Worm (Caenorhabditis elegans) whole organism, L2 larva: Measurements from ENCODE around the gene mdh-1.
A peak's percentile ranks its signal among the peaks of the same experiment; 100 is the strongest.

ENCODE experiments used
- F13H6.1 ChIP-seq: sonication (generic microtip); optimal IDR thresholded peaks from 2 replicates; lab custom pipeline; 2016; ENCODE audit warnings: missing genetic modification characterization, missing compliant biosample characterization
- R02D3.7 ChIP-seq: fragments of 150-350 bp; optimal IDR thresholded peaks from 2 replicates; lab custom pipeline; 2014; ENCODE audit warnings: missing biosample characterization, missing genetic modification characterization
- Y55F3AM.14 ChIP-seq: fragments of 200-800 bp; sonication (Bioruptor generic); optimal IDR thresholded peaks from 2 replicates; lab custom pipeline; 2018; ENCODE audit warnings: mild to moderate bottlenecking, missing genetic modification characterization, missing compliant biosample characterization
- alr-1 ChIP-seq: fragments of 150-350 bp; optimal IDR thresholded peaks from 2 replicates; lab custom pipeline; 2014; ENCODE audit warnings: missing biosample characterization, missing genetic modification characterization
- ama-1 ChIP-seq: fragments of 150-350 bp; optimal IDR thresholded peaks from 2 replicates; lab custom pipeline; 2018; ENCODE audit warnings: inconsistent platforms
- ceh-16 ChIP-seq: fragments of 150-350 bp; optimal IDR thresholded peaks from 2 replicates; lab custom pipeline; 2014; ENCODE audit warnings: missing biosample characterization, missing genetic modification characterization
- ceh-82 ChIP-seq: fragments of 150-350 bp; optimal IDR thresholded peaks from 2 replicates; lab custom pipeline; 2014; ENCODE audit warnings: missing biosample characterization, missing genetic modification characterization
- crh-2 ChIP-seq: sonication (generic microtip); optimal IDR thresholded peaks from 2 replicates; lab custom pipeline; 2017; ENCODE audit warnings: missing biosample characterization, missing genetic modification characterization
- dmd-4 ChIP-seq: sonication (generic microtip); optimal IDR thresholded peaks from 2 replicates; lab custom pipeline; 2017; ENCODE audit warnings: missing biosample characterization, missing genetic modification characterization
- egl-27 ChIP-seq: sonication (generic microtip); optimal IDR thresholded peaks from 3 replicates; lab custom pipeline; 2017; ENCODE audit warnings: missing biosample characterization, missing genetic modification reagents, missing genetic modification characterization
- elt-1 ChIP-seq: fragments of 150-350 bp; optimal IDR thresholded peaks from 2 replicates; lab custom pipeline; 2014; ENCODE audit warnings: missing biosample characterization, missing genetic modification characterization
- elt-3 ChIP-seq: sonication (generic microtip); optimal IDR thresholded peaks from 2 replicates; lab custom pipeline; 2017; ENCODE audit warnings: missing biosample characterization, missing genetic modification characterization
- fos-1 ChIP-seq: fragments of 150-350 bp; optimal IDR thresholded peaks from 2 replicates; lab custom pipeline; 2014; ENCODE audit warnings: missing biosample characterization, missing genetic modification characterization
- lin-13 ChIP-seq: fragments of 150-350 bp; optimal IDR thresholded peaks from 2 replicates; lab custom pipeline; 2014; ENCODE audit warnings: missing biosample characterization, missing genetic modification reagents, missing genetic modification characterization
- lsy-2 ChIP-seq, 2 experiments: fragments of 150-350 bp in 1 of 2; sonication (generic microtip) in 1 of 2; optimal IDR thresholded peaks; 2 replicates each; lab custom pipeline; 2014 to 2017; ENCODE audit warnings: missing biosample characterization in 2 of 2, missing genetic modification characterization in 2 of 2
- mbf-1 ChIP-seq: sonication (generic microtip); optimal IDR thresholded peaks from 2 replicates; lab custom pipeline; 2017; ENCODE audit warnings: missing biosample characterization, missing genetic modification characterization
- mdl-1 ChIP-seq, 2 experiments: fragments of 150-350 bp in 1 of 2; sonication (generic microtip) in 1 of 2; optimal IDR thresholded peaks; 2 replicates each; lab custom pipeline; 2017; ENCODE audit warnings: missing biosample characterization in 2 of 2, missing genetic modification characterization in 2 of 2
- nhr-10 ChIP-seq: sonication (generic microtip); optimal IDR thresholded peaks from 2 replicates; lab custom pipeline; 2017; ENCODE audit warnings: missing biosample characterization, missing genetic modification characterization
- nhr-21 ChIP-seq: fragments of 150-350 bp; optimal IDR thresholded peaks from 2 replicates; lab custom pipeline; 2014; ENCODE audit warnings: missing biosample characterization, missing genetic modification characterization
- nhr-25 ChIP-seq: fragments of 150-350 bp; sonication (generic microtip); optimal IDR thresholded peaks from 3 replicates; lab custom pipeline; 2014; ENCODE audit warnings: missing biosample characterization, missing genetic modification characterization
- nhr-6 ChIP-seq: fragments of 150-350 bp; optimal IDR thresholded peaks from 2 replicates; lab custom pipeline; 2014; ENCODE audit warnings: missing biosample characterization, missing genetic modification characterization
- nhr-77 ChIP-seq: fragments of 150-350 bp; optimal IDR thresholded peaks from 2 replicates; lab custom pipeline; 2014; ENCODE audit warnings: missing biosample characterization, missing genetic modification characterization
- sem-4 ChIP-seq: fragments of 150-350 bp; optimal IDR thresholded peaks from 2 replicates; lab custom pipeline; 2014; ENCODE audit warnings: missing biosample characterization, missing genetic modification reagents, missing genetic modification characterization
- sma-3 ChIP-seq: sonication (generic microtip); optimal IDR thresholded peaks from 2 replicates; lab custom pipeline; 2016; ENCODE audit warnings: missing genetic modification reagents, missing genetic modification characterization, missing compliant biosample characterization
- sma-9 ChIP-seq, 2 experiments: fragments of 150-350 bp in 1 of 2; sonication (generic microtip) in 1 of 2; optimal IDR thresholded peaks; 2 replicates each; lab custom pipeline; 2014 to 2016; ENCODE audit warnings: missing genetic modification characterization in 2 of 2, mild to moderate bottlenecking in 1 of 2, missing biosample characterization in 1 of 2, missing compliant biosample characterization in 1 of 2, missing genetic modification reagents in 1 of 2, moderate library complexity in 1 of 2
- unc-39 ChIP-seq: fragments of 150-350 bp; optimal IDR thresholded peaks from 2 replicates; lab custom pipeline; 2014; ENCODE audit warnings: missing biosample characterization, missing genetic modification characterization
- unc-55 ChIP-seq: fragments of 150-350 bp; sonication (generic microtip); optimal IDR thresholded peaks from 3 replicates; lab custom pipeline; 2014; ENCODE audit warnings: missing biosample characterization, missing genetic modification reagents, missing genetic modification characterization
- unc-62 ChIP-seq: fragments of 150-350 bp; optimal IDR thresholded peaks from 2 replicates; lab custom pipeline; 2014; ENCODE audit warnings: missing biosample characterization, missing genetic modification reagents, missing genetic modification characterization
- zag-1 ChIP-seq: fragments of 150-350 bp; optimal IDR thresholded peaks from 2 replicates; lab custom pipeline; 2014; ENCODE audit warnings: missing biosample characterization, missing genetic modification characterization

Gene mdh-1

ce11 chrV:6516491-6517304 is at the start of gene mdh-1:
Gene mdh-1 (minus strand): TSS chrV:6516526.
- TF ChIP-seq sma-9 (GFP tag; optimal IDR thresholded peaks at IDR 0.05; lab: Kevin White, UChicago) (peak; percentile 10), sma-9 (tag; optimal IDR thresholded peaks at IDR 0.05; lab: Kevin White, UChicago) (no peak), Y55F3AM.14 (GFP tag; lab: Kevin White, UChicago) (no peak), unc-55 (peak; percentile 67)

- peak; percentile 59 for TF ChIP-seq fos-1 (tag; lab: Kevin White, UChicago)
- peak; percentile 15 for TF ChIP-seq crh-2 (tag; lab: Kevin White, UChicago)
- TF ChIP-seq sma-3 (GFP tag; lab: Kevin White, UChicago), result no peak
Observed at ce11 chrV:6565851-6566386, 49.6 kb upstream of the mdh-1 start, which contains the start of gene K04A8.1. Gene K04A8.1 (plus strand): TSS chrV:6566336.

ce11 chrV:6561592-6561991 is 45.3 kb upstream of the mdh-1 start, which contains the start of gene spp-19:
Gene spp-19 (minus strand): TSS chrV:6561692.
- TF ChIP-seq R02D3.7 (tag; lab: Kevin White, UChicago), result no peak
- TF ChIP-seq ama-1 (lab: Kevin White, UChicago), result no peak
- TF ChIP-seq ceh-16 (tag; lab: Kevin White, UChicago), result no peak
- no peak for TF ChIP-seq Y55F3AM.14 (GFP tag; lab: Kevin White, UChicago)
- no peak for TF ChIP-seq mdl-1 (tag; optimal IDR thresholded peaks at IDR 0.05; lab: Kevin White, UChicago)
- TF ChIP-seq F13H6.1, result no peak
- TF ChIP-seq lsy-2 (tag; optimal IDR thresholded peaks at IDR 0.05; lab: Kevin White, UChicago), result no peak
- TF ChIP-seq nhr-21 (tag; lab: Kevin White, UChicago), result no peak
- TF ChIP-seq nhr-10 (tag; lab: Kevin White, UChicago), result no peak
- no peak for TF ChIP-seq sem-4 (tag; lab: Kevin White, UChicago)
- TF ChIP-seq unc-62 (GFP tag; lab: Kevin White, UChicago), result no peak
- TF ChIP-seq mbf-1 (tag; lab: Kevin White, UChicago), result no peak
- TF ChIP-seq lin-13 (GFP tag; lab: Kevin White, UChicago), result no peak
- no peak for TF ChIP-seq sma-9 (GFP tag; optimal IDR thresholded peaks at IDR 0.05; lab: Kevin White, UChicago)
- no peak for TF ChIP-seq sma-9 (tag; optimal IDR thresholded peaks at IDR 0.05; lab: Kevin White, UChicago)
- no peak for TF ChIP-seq elt-3
- TF ChIP-seq elt-1, result no peak

- TF ChIP-seq sma-3 (GFP tag; lab: Kevin White, UChicago) (peak; percentile 7), alr-1 (tag; lab: Kevin White, UChicago) (no peak), lin-13 (GFP tag; lab: Kevin White, UChicago) (no peak), unc-39 (tag; lab: Kevin White, UChicago) (no peak), sma-9 (GFP tag; optimal IDR thresholded peaks at IDR 0.05; lab: Kevin White, UChicago) (peak; percentile 4), sma-9 (tag; optimal IDR thresholded peaks at IDR 0.05; lab: Kevin White, UChicago) (no peak)
Observed at ce11 chrV:6559585-6559984, 43.3 kb upstream of the mdh-1 start.

- TF ChIP-seq sma-3 (GFP tag; lab: Kevin White, UChicago) (no peak), mbf-1 (tag; lab: Kevin White, UChicago) (no peak), unc-55 (no peak), ceh-16 (tag; lab: Kevin White, UChicago) (no peak), alr-1 (tag; lab: Kevin White, UChicago) (no peak), F13H6.1 (no peak), unc-39 (tag; lab: Kevin White, UChicago) (no peak), nhr-6 (tag; lab: Kevin White, UChicago) (no peak), lsy-2 (tag; optimal IDR thresholded peaks at IDR 0.05; lab: Kevin White, UChicago) (no peak), fos-1 (tag; lab: Kevin White, UChicago) (no peak), crh-2 (tag; lab: Kevin White, UChicago) (no peak), egl-27 (tag; lab: Kevin White, UChicago) (no peak), nhr-21 (tag; lab: Kevin White, UChicago) (no peak), lin-13 (GFP tag; lab: Kevin White, UChicago) (no peak), mdl-1 (tag; optimal IDR thresholded peaks at IDR 0.05; lab: Kevin White, UChicago) (no peak), ceh-82 (tag; lab: Kevin White, UChicago) (no peak), nhr-77 (tag; lab: Kevin White, UChicago) (no peak), nhr-25 (tag; lab: Kevin White, UChicago) (no peak), dmd-4 (no peak), zag-1 (tag; lab: Kevin White, UChicago) (no peak)
Observed at ce11 chrV:6559105-6559504, 42.8 kb upstream of the mdh-1 start, which contains the start of gene spp-26. Gene spp-26 (minus strand): TSS chrV:6559205.
